Worm (Caenorhabditis elegans) whole organism, L1 larva: ENCODE results near the gene egl-13.

Source experiments
- C04F5.9 ChIP-seq: sonication (generic microtip); optimal IDR thresholded peaks from 2 replicates; lab custom pipeline; 2016; ENCODE audit warnings: missing genetic modification characterization, missing compliant biosample characterization
- C34B4.2 ChIP-seq: sonication (generic microtip); optimal IDR thresholded peaks from 2 replicates; lab custom pipeline; 2017; ENCODE audit warnings: mild to moderate bottlenecking, missing genetic modification characterization, missing compliant biosample characterization
- F16B12.6 ChIP-seq: fragments of 150-350 bp; optimal IDR thresholded peaks from 2 replicates; lab custom pipeline; 2014; ENCODE audit warnings: missing biosample characterization, missing genetic modification characterization
- aha-1 ChIP-seq: fragments of 150-350 bp; optimal IDR thresholded peaks from 2 replicates; lab custom pipeline; 2014; ENCODE audit warnings: missing biosample characterization, missing genetic modification characterization
- ama-1 ChIP-seq: fragments of 150-350 bp; optimal IDR thresholded peaks from 2 replicates; lab custom pipeline; 2014
- ceh-63 ChIP-seq: fragments of 200-800 bp; sonication (Bioruptor generic); optimal IDR thresholded peaks from 2 replicates; lab custom pipeline; 2018; ENCODE audit warnings: mild to moderate bottlenecking, missing genetic modification characterization, missing compliant biosample characterization
- ceh-90 ChIP-seq: sonication (generic microtip); optimal IDR thresholded peaks from 2 replicates; lab custom pipeline; 2016; ENCODE audit warnings: missing genetic modification characterization, missing compliant biosample characterization
- efl-1 ChIP-seq, 4 experiments: fragments of 150-350 bp; optimal IDR thresholded peaks in 3 of 4; peaks in 1 of 4; 1 replicate in 1 of 4; 2 replicates in 3 of 4; lab custom pipeline; 2014; ENCODE audit warnings: missing biosample characterization in 2 of 4, missing genetic modification characterization in 2 of 4, missing genetic modification reagents in 2 of 4
- efl-3 ChIP-seq: fragments of 200-800 bp; sonication (Bioruptor generic); optimal IDR thresholded peaks from 2 replicates; lab custom pipeline; 2018; ENCODE audit warnings: mild to moderate bottlenecking, missing genetic modification characterization, missing compliant biosample characterization
- egl-13 ChIP-seq: sonication (generic microtip); optimal IDR thresholded peaks from 2 replicates; lab custom pipeline; 2016; ENCODE audit warnings: missing genotype, missing genetic modification reagents, missing genetic modification characterization, missing compliant biosample characterization
- egl-27 ChIP-seq, 2 experiments: fragments of 150-350 bp in 1 of 2; sonication (generic microtip); optimal IDR thresholded peaks; 3 replicates each; lab custom pipeline; 2017 to 2018; ENCODE audit warnings: missing biosample characterization in 2 of 2, missing genetic modification characterization in 2 of 2, missing genetic modification reagents in 2 of 2
- elt-2 ChIP-seq: sonication (generic microtip); optimal IDR thresholded peaks from 2 replicates; lab custom pipeline; 2016; ENCODE audit warnings: missing genetic modification characterization, mild to moderate bottlenecking, inconsistent platforms, missing compliant biosample characterization, missing genetic modification reagents
- elt-3 ChIP-seq, 6 experiments: fragments of 150-350 bp in 1 of 6; sonication (generic microtip); optimal IDR thresholded peaks; 2 replicates each; lab custom pipeline; 2017 to 2018; ENCODE audit warnings: missing biosample characterization in 6 of 6, missing genetic modification characterization in 6 of 6, inconsistent platforms in 1 of 6
- ets-5 ChIP-seq: fragments of 200-800 bp; sonication (Bioruptor generic); IDR thresholded peaks from 2 replicates; pipeline ENCODE4 v1.3.6; 2022; ENCODE audit warnings: missing genetic modification characterization, missing compliant biosample characterization
- fkh-10 ChIP-seq: sonication (generic microtip); optimal IDR thresholded peaks from 2 replicates; lab custom pipeline; 2017; ENCODE audit warnings: missing biosample characterization, missing genetic modification reagents, missing genetic modification characterization
- fkh-8 ChIP-seq: sonication (generic microtip); optimal IDR thresholded peaks from 2 replicates; lab custom pipeline; 2016; ENCODE audit warnings: mild to moderate bottlenecking, missing genetic modification characterization, missing compliant biosample characterization
- grh-1 ChIP-seq: fragments of 200-800 bp; sonication (Bioruptor generic); IDR thresholded peaks from 2 replicates; pipeline ENCODE4 v1.3.6; 2022; ENCODE audit warnings: missing genetic modification reagents, missing genetic modification characterization, missing compliant biosample characterization
- jun-1 ChIP-seq: fragments of 150-350 bp; optimal IDR thresholded peaks from 2 replicates; lab custom pipeline; 2014; ENCODE audit warnings: missing biosample characterization, missing genetic modification reagents, missing genetic modification characterization
- lin-14 ChIP-seq: fragments of 200-800 bp; sonication (Bioruptor generic); optimal IDR thresholded peaks from 2 replicates; lab custom pipeline; 2018; ENCODE audit warnings: mild to moderate bottlenecking, missing genetic modification characterization, moderate library complexity, missing compliant biosample characterization
- lin-15B ChIP-seq: fragments of 150-350 bp; sonication (generic microtip); optimal IDR thresholded peaks from 3 replicates; lab custom pipeline; 2014; ENCODE audit warnings: missing biosample characterization, missing genetic modification characterization
- lin-35 ChIP-seq, 2 experiments: fragments of 150-350 bp; optimal IDR thresholded peaks; 2 replicates each; lab custom pipeline; 2014; ENCODE audit warnings: missing biosample characterization in 2 of 2, missing genetic modification characterization in 2 of 2, missing genetic modification reagents in 2 of 2
- mab-9 ChIP-seq: fragments of 200-800 bp; sonication (Bioruptor generic); IDR thresholded peaks from 2 replicates; pipeline ENCODE4 v1.3.6; 2022; ENCODE audit warnings: missing genetic modification reagents, missing genetic modification characterization, missing compliant biosample characterization
- mep-1 ChIP-seq: fragments of 150-350 bp; optimal IDR thresholded peaks from 2 replicates; lab custom pipeline; 2014; ENCODE audit warnings: missing biosample characterization, missing genetic modification characterization
- nhr-20 ChIP-seq: sonication (generic microtip); optimal IDR thresholded peaks from 2 replicates; lab custom pipeline; 2016; ENCODE audit warnings: mild to moderate bottlenecking, missing genetic modification characterization, missing compliant biosample characterization
- nhr-237 ChIP-seq: fragments of 150-350 bp; optimal IDR thresholded peaks from 2 replicates; lab custom pipeline; 2014; ENCODE audit warnings: missing biosample characterization, missing genetic modification characterization
- nhr-28 ChIP-seq: fragments of 150-350 bp; optimal IDR thresholded peaks from 2 replicates; lab custom pipeline; 2014; ENCODE audit warnings: missing biosample characterization, missing genetic modification characterization
- nhr-76 ChIP-seq: sonication (generic microtip); optimal IDR thresholded peaks from 2 replicates; lab custom pipeline; 2017; ENCODE audit warnings: missing biosample characterization, missing genetic modification characterization
- nhr-84 ChIP-seq: sonication (generic microtip); optimal IDR thresholded peaks from 2 replicates; lab custom pipeline; 2017; ENCODE audit warnings: missing biosample characterization, missing genetic modification characterization
- pag-3 ChIP-seq: sonication (generic microtip); optimal IDR thresholded peaks from 2 replicates; lab custom pipeline; 2017; ENCODE audit warnings: missing genetic modification characterization, mild to moderate bottlenecking, missing compliant biosample characterization, antibody characterized with exemption, borderline replicate concordance; ENCODE audit not compliant: insufficient read depth
- skn-1 ChIP-seq: fragments of 150-350 bp; optimal IDR thresholded peaks from 2 replicates; lab custom pipeline; 2014; ENCODE audit warnings: missing biosample characterization, missing genetic modification characterization
- snpc-4 ChIP-seq: fragments of 150-350 bp; optimal IDR thresholded peaks from 2 replicates; lab custom pipeline; 2014; ENCODE audit warnings: missing biosample characterization, missing genetic modification characterization
- sox-4 ChIP-seq: sonication (generic microtip); optimal IDR thresholded peaks from 2 replicates; lab custom pipeline; 2016; ENCODE audit warnings: missing genetic modification characterization, missing compliant biosample characterization
- sup-37 ChIP-seq: fragments of 200-800 bp; sonication (Bioruptor generic); optimal IDR thresholded peaks from 2 replicates; lab custom pipeline; 2018; ENCODE audit warnings: mild to moderate bottlenecking, missing genetic modification characterization, missing compliant biosample characterization
- tbx-2 ChIP-seq: sonication (generic microtip); optimal IDR thresholded peaks from 2 replicates; lab custom pipeline; 2016; ENCODE audit warnings: missing genetic modification characterization, missing compliant biosample characterization
- tlp-1 ChIP-seq: fragments of 150-350 bp; optimal IDR thresholded peaks from 2 replicates; lab custom pipeline; 2014; ENCODE audit warnings: missing biosample characterization, missing genetic modification characterization
- vab-15 ChIP-seq: sonication (generic microtip); optimal IDR thresholded peaks from 2 replicates; lab custom pipeline; 2017; ENCODE audit warnings: missing genotype, mild to moderate bottlenecking, missing genetic modification characterization, missing compliant biosample characterization
- ztf-11 ChIP-seq, 2 experiments: sonication (generic microtip); optimal IDR thresholded peaks; 2 replicates each; lab custom pipeline; 2016 to 2017; ENCODE audit warnings: missing genetic modification characterization in 2 of 2, missing biosample characterization in 1 of 2, missing compliant biosample characterization in 1 of 2

Gene egl-13

DNA sequence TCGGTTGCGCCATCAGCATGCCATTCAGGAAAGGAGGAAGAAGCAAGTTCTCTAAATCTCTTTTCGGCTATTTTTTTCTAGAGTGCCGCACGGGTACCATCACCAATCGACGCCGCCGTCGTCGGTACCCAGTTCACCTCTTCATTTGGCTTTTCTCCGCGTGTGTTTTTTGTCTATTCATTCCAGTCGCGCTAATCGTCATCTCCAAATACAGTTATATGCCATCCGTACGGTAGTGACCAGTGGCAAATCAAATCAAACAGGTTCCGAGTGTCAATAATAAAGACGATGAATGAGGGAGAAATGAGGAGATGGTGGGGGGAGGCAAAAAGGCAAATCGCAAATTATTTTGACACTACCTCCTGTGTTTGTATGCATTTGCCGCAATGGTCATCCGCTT, 2.5 kb upstream of the egl-13 start:
- TF ChIP-seq efl-1 (optimal IDR thresholded peaks at IDR 0.05; lab: Kevin White, UChicago) (no peak), efl-1 (GFP tag; optimal IDR thresholded peaks at IDR 0.05 in 1 of 2; lab: Kevin White, UChicago) (peak in 1 of 2 experiments; percentile 28), pag-3 (peak; percentile 62), lin-14 (GFP tag; lab: Kevin White, UChicago) (peak; percentile 4), egl-27 (tag; optimal IDR thresholded peaks at IDR 0.05; lab: Kevin White, UChicago) (no peak), lin-15B (tag; lab: Kevin White, UChicago) (no peak), nhr-28 (tag; lab: Kevin White, UChicago) (no peak), tlp-1 (tag; lab: Kevin White, UChicago) (no peak), egl-13 (tag; lab: Kevin White, UChicago) (no peak), vab-15 (no peak), mab-9 (GFP tag; lab: Robert Waterston, UW) (no peak), ceh-63 (no peak), C34B4.2 (tag; lab: Kevin White, UChicago) (no peak)

DNA sequence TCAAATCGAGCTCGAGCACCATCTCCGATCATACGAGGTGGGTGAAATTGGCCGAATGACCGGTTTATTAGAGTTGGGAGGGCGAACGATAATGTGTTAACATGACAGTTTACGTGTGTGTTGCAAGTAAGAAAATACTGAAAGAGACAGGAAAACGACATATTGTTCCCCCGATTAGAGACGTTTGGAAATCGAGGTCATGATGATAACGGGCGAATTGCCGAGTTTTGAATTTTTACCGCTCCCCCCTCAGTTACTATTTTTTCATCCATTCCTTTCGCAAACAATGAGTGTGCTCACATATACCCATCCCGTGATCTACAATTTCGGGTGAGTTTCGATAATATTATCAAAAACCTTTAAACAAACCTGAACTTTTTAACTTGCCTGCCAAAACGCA, 6.1 kb downstream of the egl-13 start:
- TF ChIP-seq elt-2: peak; percentile 69
- no peak for TF ChIP-seq mab-9 (GFP tag; lab: Robert Waterston, UW)
- peak; percentile 7 for TF ChIP-seq lin-14 (GFP tag; lab: Kevin White, UChicago)

DNA sequence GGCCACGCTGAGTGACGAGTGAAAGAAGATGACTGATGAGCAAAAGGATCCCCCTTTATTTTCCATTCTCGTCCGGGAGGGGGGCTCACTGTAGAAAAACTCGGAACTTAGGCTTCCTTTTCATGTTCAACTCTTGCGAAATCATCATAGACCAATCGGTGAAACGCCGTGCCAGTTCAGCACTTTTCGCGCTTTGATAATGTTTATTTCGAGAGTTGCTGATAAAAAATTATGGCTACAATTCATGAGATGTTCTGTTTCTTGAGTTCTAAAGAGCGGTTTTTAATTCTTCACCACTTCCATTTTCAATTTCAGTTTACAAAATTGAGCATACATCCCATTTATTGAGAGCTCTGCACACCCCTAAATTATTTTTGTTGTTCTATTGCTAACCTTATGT, 7.2 kb downstream of the egl-13 start:
- TF ChIP-seq snpc-4 (tag; lab: Kevin White, UChicago) (no peak), skn-1 (no peak), tbx-2 (tag; lab: Kevin White, UChicago) (no peak), fkh-10 (GFP tag; lab: Kevin White, UChicago) (no peak), C34B4.2 (tag; lab: Kevin White, UChicago) (no peak), pag-3 (no peak), F16B12.6 (no peak), ceh-63 (no peak), mep-1 (tag; lab: Kevin White, UChicago) (no peak), sox-4 (tag; lab: Kevin White, UChicago) (no peak), ceh-90 (tag; lab: Kevin White, UChicago) (no peak), ets-5 (GFP tag; lab: Robert Waterston, UW) (no peak), tlp-1 (tag; lab: Kevin White, UChicago) (no peak), grh-1 (GFP tag; lab: Robert Waterston, UW) (no peak), nhr-76 (tag; lab: Kevin White, UChicago) (no peak), nhr-237 (no peak), fkh-8 (tag; lab: Kevin White, UChicago) (no peak), sup-37 (GFP tag; lab: Kevin White, UChicago) (no peak)

DNA sequence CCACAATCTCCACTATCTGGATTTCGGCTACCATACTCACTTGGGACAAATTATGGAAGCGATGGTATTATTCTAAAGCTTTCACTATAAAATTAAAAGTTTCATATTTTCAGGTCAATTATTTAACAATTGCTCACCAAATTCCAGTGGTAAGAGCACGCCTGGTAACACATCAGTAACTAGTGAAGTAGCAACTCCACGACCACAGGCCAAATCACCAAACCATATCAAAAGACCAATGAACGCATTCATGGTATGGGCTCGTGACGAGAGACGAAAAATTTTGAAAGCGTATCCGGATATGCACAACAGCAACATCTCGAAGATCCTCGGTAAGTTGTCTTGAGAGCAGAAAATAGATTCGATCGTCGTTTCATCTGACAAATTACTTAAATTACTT, 9.0 kb downstream of the egl-13 start:
- TF ChIP-seq ama-1 (lab: Kevin White, UChicago) (no peak), nhr-20 (tag; lab: Kevin White, UChicago) (no peak), efl-3 (no peak), nhr-237 (no peak), ztf-11 (tag; optimal IDR thresholded peaks at IDR 0.05; lab: Kevin White, UChicago) (no peak), C04F5.9 (no peak), lin-35 (GFP tag; optimal IDR thresholded peaks at IDR 0.05; lab: Kevin White, UChicago) (no peak), lin-14 (GFP tag; lab: Kevin White, UChicago) (no peak), elt-3 (tag; optimal IDR thresholded peaks at IDR 0.05; lab: Kevin White, UChicago) (no peak), lin-15B (tag; lab: Kevin White, UChicago) (no peak), tlp-1 (tag; lab: Kevin White, UChicago) (no peak), aha-1 (tag; lab: Kevin White, UChicago) (no peak), jun-1 (tag; lab: Kevin White, UChicago) (no peak), nhr-84 (tag; lab: Kevin White, UChicago) (no peak)
- TF ChIP-seq, all 84 proteins: peak for 0
